Worm (Caenorhabditis elegans) whole organism, mixed stage, embryonic: ENCODE data around the gene F57A8.6.

Experiments
- M03D4.4 ChIP-seq: sonication (generic microtip); optimal IDR thresholded peaks from 2 replicates; lab custom pipeline; 2017; ENCODE audit warnings: mild to moderate bottlenecking, missing genetic modification characterization, missing compliant biosample characterization
- elt-3 ChIP-seq: fragments of 150-350 bp; optimal IDR thresholded peaks from 2 replicates; lab custom pipeline; 2014; ENCODE audit warnings: missing biosample characterization, missing genetic modification characterization
- lin-32 ChIP-seq: fragments of 200-800 bp; sonication (Bioruptor generic); optimal IDR thresholded peaks from 2 replicates; lab custom pipeline; 2018; ENCODE audit warnings: mild to moderate bottlenecking, missing genetic modification characterization, missing compliant biosample characterization
- mep-1 ChIP-seq: fragments of 150-350 bp; optimal IDR thresholded peaks from 2 replicates; lab custom pipeline; 2017; ENCODE audit warnings: missing biosample characterization, missing genetic modification reagents, missing genetic modification characterization, inconsistent platforms
- mls-2 ChIP-seq: sonication (generic microtip); optimal IDR thresholded peaks from 2 replicates; lab custom pipeline; 2016; ENCODE audit warnings: mild to moderate bottlenecking, missing genetic modification characterization, moderate library complexity, missing compliant biosample characterization
- nhr-12 ChIP-seq: fragments of 150-350 bp; optimal IDR thresholded peaks from 2 replicates; lab custom pipeline; 2014; ENCODE audit warnings: missing biosample characterization, missing genetic modification characterization
- nhr-237 ChIP-seq: fragments of 150-350 bp; optimal IDR thresholded peaks from 2 replicates; lab custom pipeline; 2014; ENCODE audit warnings: missing biosample characterization, missing genetic modification characterization
- nhr-28 ChIP-seq: fragments of 150-350 bp; optimal IDR thresholded peaks from 2 replicates; lab custom pipeline; 2014; ENCODE audit warnings: missing biosample characterization, missing genetic modification characterization
- nhr-76 ChIP-seq: sonication (generic microtip); optimal IDR thresholded peaks from 2 replicates; lab custom pipeline; 2017; ENCODE audit warnings: missing biosample characterization, missing genetic modification characterization
- snpc-4 ChIP-seq: fragments of 150-350 bp; optimal IDR thresholded peaks from 2 replicates; lab custom pipeline; 2014; ENCODE audit warnings: missing biosample characterization, missing genetic modification characterization
- unc-120 ChIP-seq: sonication (generic microtip); optimal IDR thresholded peaks from 2 replicates; lab custom pipeline; 2017; ENCODE audit warnings: missing genetic modification characterization, missing compliant biosample characterization; ENCODE audit not compliant: poor library complexity, severe bottlenecking
- unc-39 ChIP-seq: fragments of 150-350 bp; optimal IDR thresholded peaks from 2 replicates; lab custom pipeline; 2014; ENCODE audit warnings: missing biosample characterization, missing genetic modification characterization
- ztf-11 ChIP-seq: fragments of 150-350 bp; optimal IDR thresholded peaks from 2 replicates; lab custom pipeline; 2014; ENCODE audit warnings: missing biosample characterization, missing genetic modification characterization

DNA sequence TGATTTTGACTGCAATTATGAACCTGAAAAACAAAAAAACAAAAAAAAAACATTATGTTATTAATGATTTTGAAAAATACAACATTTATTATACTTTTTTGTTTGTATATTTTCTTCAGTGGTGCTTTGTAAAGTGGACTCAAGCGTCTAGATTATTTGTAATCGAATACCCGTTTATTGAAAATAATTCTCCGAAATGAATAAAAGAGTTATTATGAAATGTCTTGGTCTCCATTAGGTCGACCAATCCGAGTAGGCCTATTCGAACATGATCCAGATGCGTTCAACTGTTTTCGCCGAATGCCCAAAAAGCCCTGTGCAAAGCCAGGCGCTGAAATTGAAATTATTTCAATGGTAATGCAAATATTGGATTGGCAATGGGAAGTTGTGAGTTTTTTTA is 43.8 kb upstream of the F57A8.6 start, which contains the start of gene C08B6.5:
- no peak for TF ChIP-seq mls-2 (tag; lab: Kevin White, UChicago)
- TF ChIP-seq nhr-12 (tag; lab: Kevin White, UChicago): no peak
- TF ChIP-seq unc-39 (tag; lab: Kevin White, UChicago): no peak
- TF ChIP-seq mep-1: no peak
- TF ChIP-seq elt-3 (tag; lab: Kevin White, UChicago): no peak
- no peak for TF ChIP-seq ztf-11 (tag; lab: Kevin White, UChicago)
- TF ChIP-seq nhr-237 (tag; lab: Kevin White, UChicago): no peak
- TF ChIP-seq nhr-28 (tag; lab: Kevin White, UChicago): no peak
- TF ChIP-seq unc-120 (tag; lab: Kevin White, UChicago): no peak
- TF ChIP-seq M03D4.4 (tag; lab: Kevin White, UChicago): no peak
- no peak for TF ChIP-seq nhr-76
- TF ChIP-seq snpc-4 (tag; lab: Kevin White, UChicago): no peak
- no peak for TF ChIP-seq lin-32 (GFP tag; lab: Kevin White, UChicago)
